Worm (Caenorhabditis elegans) whole organism, early embryonic: ENCODE results near the gene K08C7.6.

Source experiments
- B0310.2 ChIP-seq: sonication (generic microtip); optimal IDR thresholded peaks from 2 replicates; lab custom pipeline; 2016; ENCODE audit warnings: mild to moderate bottlenecking, missing genetic modification characterization, missing compliant biosample characterization
- F13C5.2 ChIP-seq: sonication (generic microtip); optimal IDR thresholded peaks from 2 replicates; lab custom pipeline; 2017; ENCODE audit warnings: mild to moderate bottlenecking, missing genetic modification characterization, inconsistent platforms, missing compliant biosample characterization
- aly-1 ChIP-seq: sonication (generic microtip); optimal IDR thresholded peaks from 2 replicates; lab custom pipeline; 2016; ENCODE audit warnings: missing genetic modification characterization, missing compliant biosample characterization
- ama-1 ChIP-seq: fragments of 150-350 bp; optimal IDR thresholded peaks from 2 replicates; lab custom pipeline; 2014
- ceh-13 ChIP-seq: fragments of 200-800 bp; sonication (Bioruptor generic); optimal IDR thresholded peaks from 2 replicates; lab custom pipeline; 2018; ENCODE audit warnings: mild to moderate bottlenecking, missing genetic modification characterization, missing compliant biosample characterization
- ceh-36 ChIP-seq: sonication (generic microtip); optimal IDR thresholded peaks from 2 replicates; lab custom pipeline; 2016; ENCODE audit warnings: missing genetic modification characterization, inconsistent platforms, missing compliant biosample characterization
- ets-7 ChIP-seq: sonication (generic microtip); optimal IDR thresholded peaks from 2 replicates; lab custom pipeline; 2016; ENCODE audit warnings: missing genotype, missing genetic modification characterization, missing compliant biosample characterization
- flt-1 ChIP-seq: fragments of 200-800 bp; sonication (Bioruptor generic); IDR thresholded peaks from 2 replicates; pipeline ENCODE4 v1.3.6; 2022; ENCODE audit warnings: missing genetic modification characterization, missing compliant biosample characterization
- hmbx-1 ChIP-seq: sonication (generic microtip); optimal IDR thresholded peaks from 2 replicates; lab custom pipeline; 2016; ENCODE audit warnings: mild to moderate bottlenecking, missing genetic modification characterization, missing compliant biosample characterization
- hmg-4 ChIP-seq: fragments of 200-800 bp; sonication (Bioruptor generic); optimal IDR thresholded peaks from 2 replicates; lab custom pipeline; 2018; ENCODE audit warnings: mild to moderate bottlenecking, missing genetic modification characterization, missing compliant biosample characterization
- hnd-1 ChIP-seq: sonication (generic microtip); optimal IDR thresholded peaks from 2 replicates; lab custom pipeline; 2016; ENCODE audit warnings: missing genetic modification characterization, missing compliant biosample characterization
- pes-1 ChIP-seq: fragments of 200-800 bp; sonication (Bioruptor generic); IDR thresholded peaks from 2 replicates; pipeline ENCODE4 v1.3.6; 2022; ENCODE audit warnings: missing genetic modification reagents, missing genetic modification characterization, missing compliant biosample characterization
- scrt-1 ChIP-seq: fragments of 200-800 bp; sonication (Bioruptor generic); IDR thresholded peaks from 2 replicates; pipeline ENCODE4 v1.3.6; 2022; ENCODE audit warnings: missing genetic modification characterization, missing compliant biosample characterization
- sea-1 ChIP-seq: fragments of 200-800 bp; sonication (Bioruptor generic); conservative IDR thresholded peaks from 2 replicates; pipeline ENCODE4 v1.3.6; 2022; ENCODE audit warnings: missing genetic modification characterization, missing compliant biosample characterization
- tbx-11 ChIP-seq: fragments of 200-800 bp; sonication (Bioruptor generic); IDR thresholded peaks from 2 replicates; pipeline ENCODE4 v1.3.6; 2022; ENCODE audit warnings: missing genetic modification characterization, missing compliant biosample characterization
- tbx-37 ChIP-seq: fragments of 200-800 bp; sonication (Bioruptor generic); conservative IDR thresholded peaks from 2 replicates; pipeline ENCODE4 v1.3.6; 2022; ENCODE audit warnings: missing genetic modification reagents, missing genetic modification characterization, missing compliant biosample characterization
- tra-4 ChIP-seq: sonication (generic microtip); optimal IDR thresholded peaks from 2 replicates; lab custom pipeline; 2017; ENCODE audit warnings: missing genetic modification characterization, missing compliant biosample characterization

Gene K08C7.6

ce11 chrIV:10668561-10668960 is 17.1 kb downstream of the K08C7.6 start:
- no peak for TF ChIP-seq B0310.2 (tag; lab: Kevin White, UChicago)
- no peak for TF ChIP-seq pes-1 (GFP tag; lab: Robert Waterston, UW)
- TF ChIP-seq hmg-4 (GFP tag; lab: Kevin White, UChicago), result no peak
- TF ChIP-seq hmbx-1 (tag; lab: Kevin White, UChicago), result no peak
- no peak for TF ChIP-seq tbx-11 (GFP tag; lab: Robert Waterston, UW)
- TF ChIP-seq tbx-37 (GFP tag; lab: Robert Waterston, UW), result no peak
- no peak for TF ChIP-seq hnd-1 (tag; lab: Kevin White, UChicago)
- no peak for TF ChIP-seq sea-1 (GFP tag; lab: Robert Waterston, UW)
- no peak for TF ChIP-seq aly-1 (tag; lab: Kevin White, UChicago)
- no peak for TF ChIP-seq F13C5.2 (tag; lab: Kevin White, UChicago)
- no peak for TF ChIP-seq scrt-1 (GFP tag; lab: Robert Waterston, UW)
- TF ChIP-seq ets-7 (tag; lab: Kevin White, UChicago), result no peak
- TF ChIP-seq ceh-36 (tag; lab: Kevin White, UChicago), result no peak

- TF ChIP-seq B0310.2 (tag; lab: Kevin White, UChicago) (no peak), tbx-11 (GFP tag; lab: Robert Waterston, UW) (no peak), ets-7 (tag; lab: Kevin White, UChicago) (no peak), hmg-4 (GFP tag; lab: Kevin White, UChicago) (no peak), flt-1 (no peak)
Measured at ce11 chrIV:10666523-10666922, 19.1 kb downstream of the K08C7.6 start, which contains the start of gene epi-1. Gene epi-1, plus strand, starts transcription at chrIV:10666823.

ce11 chrIV:10664134-10664533 is 21.5 kb downstream of the K08C7.6 start, which contains the start of gene K08C7.7:
Gene K08C7.7, plus strand, starts transcription at chrIV:10664434.
- TF ChIP-seq scrt-1 (GFP tag; lab: Robert Waterston, UW), result no peak
- no peak for TF ChIP-seq ceh-36 (tag; lab: Kevin White, UChicago)
- TF ChIP-seq aly-1 (tag; lab: Kevin White, UChicago), result no peak
- no peak for TF ChIP-seq hmbx-1 (tag; lab: Kevin White, UChicago)
- no peak for TF ChIP-seq pes-1 (GFP tag; lab: Robert Waterston, UW)
- no peak for TF ChIP-seq tra-4 (tag; lab: Kevin White, UChicago)
- no peak for TF ChIP-seq sea-1 (GFP tag; lab: Robert Waterston, UW)
- TF ChIP-seq tbx-11 (GFP tag; lab: Robert Waterston, UW), result no peak
- TF ChIP-seq hnd-1 (tag; lab: Kevin White, UChicago), result no peak
- no peak for TF ChIP-seq ets-7 (tag; lab: Kevin White, UChicago)
- TF ChIP-seq ama-1 (lab: Kevin White, UChicago), result no peak
- TF ChIP-seq tbx-37 (GFP tag; lab: Robert Waterston, UW), result no peak

- TF ChIP-seq pes-1 (GFP tag; lab: Robert Waterston, UW), result no peak
- TF ChIP-seq hnd-1 (tag; lab: Kevin White, UChicago), result no peak
- no peak for TF ChIP-seq scrt-1 (GFP tag; lab: Robert Waterston, UW)
- TF ChIP-seq ceh-36 (tag; lab: Kevin White, UChicago), result no peak
- TF ChIP-seq tbx-37 (GFP tag; lab: Robert Waterston, UW), result no peak
- TF ChIP-seq tra-4 (tag; lab: Kevin White, UChicago), result no peak
- TF ChIP-seq tbx-11 (GFP tag; lab: Robert Waterston, UW), result no peak
- TF ChIP-seq hmbx-1 (tag; lab: Kevin White, UChicago), result no peak
- no peak for TF ChIP-seq flt-1
- TF ChIP-seq hmg-4 (GFP tag; lab: Kevin White, UChicago), result no peak
- TF ChIP-seq aly-1 (tag; lab: Kevin White, UChicago), result no peak
- no peak for TF ChIP-seq ama-1 (lab: Kevin White, UChicago)
- TF ChIP-seq F13C5.2 (tag; lab: Kevin White, UChicago), result no peak
- TF ChIP-seq sea-1 (GFP tag; lab: Robert Waterston, UW), result no peak
- TF ChIP-seq B0310.2 (tag; lab: Kevin White, UChicago), result no peak
- TF ChIP-seq ets-7 (tag; lab: Kevin White, UChicago), result no peak
- no peak for TF ChIP-seq ceh-13 (GFP tag; lab: Kevin White, UChicago)
Measured at ce11 chrIV:10661760-10662159, 23.9 kb downstream of the K08C7.6 start, which contains the start of gene fmo-1. Gene fmo-1, plus strand, starts transcription at chrIV:10661857.

ce11 chrIV:10661072-10661471 is 24.6 kb downstream of the K08C7.6 start:
- TF ChIP-seq F13C5.2 (tag; lab: Kevin White, UChicago) (no peak), ceh-13 (GFP tag; lab: Kevin White, UChicago) (no peak), tbx-11 (GFP tag; lab: Robert Waterston, UW) (no peak), hmg-4 (GFP tag; lab: Kevin White, UChicago) (no peak), sea-1 (GFP tag; lab: Robert Waterston, UW) (no peak), tbx-37 (GFP tag; lab: Robert Waterston, UW) (no peak), tra-4 (tag; lab: Kevin White, UChicago) (no peak), pes-1 (GFP tag; lab: Robert Waterston, UW) (no peak), scrt-1 (GFP tag; lab: Robert Waterston, UW) (no peak), ceh-36 (tag; lab: Kevin White, UChicago) (no peak), flt-1 (no peak), ama-1 (lab: Kevin White, UChicago) (no peak)

ce11 chrIV:10658366-10658765 is 27.3 kb downstream of the K08C7.6 start:
- TF ChIP-seq scrt-1 (GFP tag; lab: Robert Waterston, UW), result peak; percentile 52; the same call in 1 of the 2 replicates

ce11 chrIV:10656770-10657323 is 28.8 kb downstream of the K08C7.6 start, which contains the start of gene K08C7.1:
Gene K08C7.1, plus strand, starts transcription at chrIV:10656812.
- TF ChIP-seq pes-1 (GFP tag; lab: Robert Waterston, UW) (no peak), hnd-1 (tag; lab: Kevin White, UChicago) (no peak), flt-1 (no peak), F13C5.2 (tag; lab: Kevin White, UChicago) (no peak), tbx-37 (GFP tag; lab: Robert Waterston, UW) (no peak), B0310.2 (tag; lab: Kevin White, UChicago) (no peak), sea-1 (GFP tag; lab: Robert Waterston, UW) (no peak), aly-1 (tag; lab: Kevin White, UChicago) (no peak), ama-1 (lab: Kevin White, UChicago) (no peak), hmbx-1 (tag; lab: Kevin White, UChicago) (no peak), ceh-36 (tag; lab: Kevin White, UChicago) (no peak), tbx-11 (GFP tag; lab: Robert Waterston, UW) (no peak), hmg-4 (GFP tag; lab: Kevin White, UChicago) (no peak), ceh-13 (GFP tag; lab: Kevin White, UChicago) (no peak), tra-4 (tag; lab: Kevin White, UChicago) (no peak), scrt-1 (GFP tag; lab: Robert Waterston, UW) (no peak), ets-7 (tag; lab: Kevin White, UChicago) (no peak)
